Worm (Caenorhabditis elegans) whole organism, late embryonic: ENCODE data around the gene F11C7.7.

ENCODE experiments used
- C38D4.7 ChIP-seq: fragments of 200-800 bp; sonication (Bioruptor generic); optimal IDR thresholded peaks from 2 replicates; lab custom pipeline; 2018; ENCODE audit warnings: mild to moderate bottlenecking, missing genetic modification characterization, moderate library complexity, missing compliant biosample characterization
- F13H6.1 ChIP-seq: sonication (generic microtip); optimal IDR thresholded peaks from 2 replicates; lab custom pipeline; 2016; ENCODE audit warnings: missing genetic modification characterization, missing compliant biosample characterization
- K09A11.1 ChIP-seq: sonication (generic microtip); optimal IDR thresholded peaks from 2 replicates; lab custom pipeline; 2017; ENCODE audit warnings: antibody characterized with exemption, mild to moderate bottlenecking, missing genetic modification characterization, missing compliant biosample characterization; ENCODE audit not compliant: insufficient read depth
- T23F11.4 ChIP-seq: fragments of 200-800 bp; sonication (Bioruptor generic); optimal IDR thresholded peaks from 2 replicates; lab custom pipeline; 2018; ENCODE audit warnings: mild to moderate bottlenecking, missing genetic modification characterization, missing compliant biosample characterization
- Y22D7AL.16 ChIP-seq: sonication (generic microtip); optimal IDR thresholded peaks from 2 replicates; lab custom pipeline; 2016; ENCODE audit warnings: missing genetic modification characterization, missing compliant biosample characterization
- ahr-1 ChIP-seq: sonication (generic microtip); optimal IDR thresholded peaks from 2 replicates; lab custom pipeline; 2016; ENCODE audit warnings: missing genetic modification characterization, missing compliant biosample characterization
- ceh-18 ChIP-seq: sonication (generic microtip); optimal IDR thresholded peaks from 2 replicates; lab custom pipeline; 2016; ENCODE audit warnings: missing genetic modification characterization, missing compliant biosample characterization
- ceh-19 ChIP-seq: fragments of 200-800 bp; sonication (Bioruptor generic); optimal IDR thresholded peaks from 2 replicates; lab custom pipeline; 2018; ENCODE audit warnings: mild to moderate bottlenecking, missing genetic modification characterization, missing compliant biosample characterization
- ceh-31 ChIP-seq: sonication (generic microtip); optimal IDR thresholded peaks from 2 replicates; lab custom pipeline; 2016; ENCODE audit warnings: missing genetic modification characterization, missing compliant biosample characterization
- ceh-34 ChIP-seq: sonication (generic microtip); optimal IDR thresholded peaks from 2 replicates; lab custom pipeline; 2016; ENCODE audit warnings: mild to moderate bottlenecking, missing genetic modification characterization, missing compliant biosample characterization
- ceh-45 ChIP-seq: fragments of 200-800 bp; sonication (Bioruptor generic); IDR thresholded peaks from 2 replicates; pipeline ENCODE4 v1.3.6; 2022; ENCODE audit warnings: missing genetic modification reagents, missing genetic modification characterization, missing compliant biosample characterization
- ceh-6 ChIP-seq: fragments of 200-800 bp; sonication (Bioruptor generic); optimal IDR thresholded peaks from 2 replicates; lab custom pipeline; 2018; ENCODE audit warnings: mild to moderate bottlenecking, missing genetic modification characterization, missing compliant biosample characterization
- che-1 ChIP-seq: sonication (generic microtip); optimal IDR thresholded peaks from 2 replicates; lab custom pipeline; 2016; ENCODE audit warnings: mild to moderate bottlenecking, missing genetic modification characterization, missing compliant biosample characterization
- dmd-4 ChIP-seq: sonication (generic microtip); optimal IDR thresholded peaks from 2 replicates; lab custom pipeline; 2016; ENCODE audit warnings: borderline replicate concordance, missing genetic modification characterization, missing compliant biosample characterization
- dve-1 ChIP-seq: sonication (generic microtip); optimal IDR thresholded peaks from 2 replicates; lab custom pipeline; 2017; ENCODE audit warnings: antibody characterized with exemption, mild to moderate bottlenecking, missing genetic modification characterization, missing compliant biosample characterization
- elt-4 ChIP-seq: sonication (generic microtip); optimal IDR thresholded peaks from 2 replicates; lab custom pipeline; 2016; ENCODE audit warnings: missing genetic modification characterization, missing compliant biosample characterization
- ets-4 ChIP-seq: sonication (generic microtip); optimal IDR thresholded peaks from 2 replicates; lab custom pipeline; 2016; ENCODE audit warnings: missing genetic modification characterization, missing compliant biosample characterization
- eyg-1 ChIP-seq: sonication (generic microtip); optimal IDR thresholded peaks from 2 replicates; lab custom pipeline; 2016; ENCODE audit warnings: missing genotype, missing genetic modification characterization, missing compliant biosample characterization
- fax-1 ChIP-seq: sonication (generic microtip); optimal IDR thresholded peaks from 2 replicates; lab custom pipeline; 2016; ENCODE audit warnings: missing genotype, missing genetic modification characterization, missing compliant biosample characterization
- fkh-10 ChIP-seq: fragments of 150-350 bp; optimal IDR thresholded peaks from 2 replicates; lab custom pipeline; 2014; ENCODE audit warnings: missing biosample characterization, missing genetic modification reagents, missing genetic modification characterization
- fkh-6 ChIP-seq: sonication (generic microtip); optimal IDR thresholded peaks from 2 replicates; lab custom pipeline; 2016; ENCODE audit warnings: missing genetic modification characterization, missing compliant biosample characterization
- gmeb-2 ChIP-seq: sonication (generic microtip); optimal IDR thresholded peaks from 2 replicates; lab custom pipeline; 2016; ENCODE audit warnings: missing genetic modification characterization, inconsistent platforms, missing compliant biosample characterization
- hlh-15 ChIP-seq: sonication (generic microtip); optimal IDR thresholded peaks from 2 replicates; lab custom pipeline; 2016; ENCODE audit warnings: missing genetic modification characterization, missing compliant biosample characterization
- hlh-6 ChIP-seq: sonication (generic microtip); optimal IDR thresholded peaks from 2 replicates; lab custom pipeline; 2016; ENCODE audit warnings: missing genotype, missing genetic modification characterization, missing compliant biosample characterization
- hlh-8 ChIP-seq: sonication (generic microtip); optimal IDR thresholded peaks from 2 replicates; lab custom pipeline; 2016; ENCODE audit warnings: missing genotype, missing genetic modification characterization, missing compliant biosample characterization
- mec-3 ChIP-seq: sonication (generic microtip); optimal IDR thresholded peaks from 2 replicates; lab custom pipeline; 2016; ENCODE audit warnings: borderline replicate concordance, missing genetic modification characterization, missing compliant biosample characterization
- npax-4 ChIP-seq: sonication (generic microtip); optimal IDR thresholded peaks from 2 replicates; lab custom pipeline; 2016; ENCODE audit warnings: missing genetic modification characterization, missing compliant biosample characterization
- odd-2 ChIP-seq: sonication (generic microtip); optimal IDR thresholded peaks from 2 replicates; lab custom pipeline; 2017; ENCODE audit warnings: antibody characterized with exemption, mild to moderate bottlenecking, missing genetic modification characterization, missing compliant biosample characterization
- pax-1 ChIP-seq: fragments of 150-350 bp; optimal IDR thresholded peaks from 2 replicates; lab custom pipeline; 2014; ENCODE audit warnings: missing biosample characterization, missing genetic modification characterization
- pqm-1 ChIP-seq: sonication (generic microtip); optimal IDR thresholded peaks from 2 replicates; lab custom pipeline; 2016; ENCODE audit warnings: missing genetic modification characterization, missing compliant biosample characterization
- ref-2 ChIP-seq: sonication (generic microtip); optimal IDR thresholded peaks from 2 replicates; lab custom pipeline; 2016; ENCODE audit warnings: missing genetic modification characterization, missing compliant biosample characterization
- rnt-1 ChIP-seq: sonication (generic microtip); optimal IDR thresholded peaks from 2 replicates; lab custom pipeline; 2016; ENCODE audit warnings: missing genetic modification characterization, missing compliant biosample characterization
- sox-4 ChIP-seq: sonication (generic microtip); optimal IDR thresholded peaks from 2 replicates; lab custom pipeline; 2017; ENCODE audit warnings: mild to moderate bottlenecking, missing genetic modification characterization, inconsistent platforms, missing compliant biosample characterization
- syd-9 ChIP-seq: sonication (generic microtip); optimal IDR thresholded peaks from 2 replicates; lab custom pipeline; 2016; ENCODE audit warnings: mild to moderate bottlenecking, missing genetic modification characterization, moderate library complexity, missing compliant biosample characterization
- tbx-2 ChIP-seq: sonication (generic microtip); optimal IDR thresholded peaks from 2 replicates; lab custom pipeline; 2016; ENCODE audit warnings: missing genetic modification characterization, missing compliant biosample characterization
- tbx-7 ChIP-seq: sonication (generic microtip); optimal IDR thresholded peaks from 2 replicates; lab custom pipeline; 2016; ENCODE audit warnings: missing genotype, missing genetic modification characterization, missing compliant biosample characterization
- ttx-3 ChIP-seq: sonication (generic microtip); optimal IDR thresholded peaks from 2 replicates; lab custom pipeline; 2016; ENCODE audit warnings: missing genetic modification reagents, missing genetic modification characterization, missing compliant biosample characterization
- unc-42 ChIP-seq: sonication (generic microtip); optimal IDR thresholded peaks from 2 replicates; lab custom pipeline; 2016; ENCODE audit warnings: missing genotype, missing genetic modification characterization, missing compliant biosample characterization
- unc-55 ChIP-seq: sonication (generic microtip); optimal IDR thresholded peaks from 2 replicates; lab custom pipeline; 2017; ENCODE audit warnings: missing biosample characterization, missing genetic modification reagents, missing genetic modification characterization
- unc-86 ChIP-seq: sonication (generic microtip); optimal IDR thresholded peaks from 2 replicates; lab custom pipeline; 2016; ENCODE audit warnings: missing genetic modification characterization, missing compliant biosample characterization
- ztf-16 ChIP-seq: sonication (generic microtip); optimal IDR thresholded peaks from 2 replicates; lab custom pipeline; 2017; ENCODE audit warnings: missing genetic modification characterization, missing compliant biosample characterization

Gene F11C7.7

ce11 chrX:17422593-17422992 lies 24.2 kb downstream of the F11C7.7 start:
- TF ChIP-seq odd-2 (tag; lab: Kevin White, UChicago) (no peak), T23F11.4 (no peak), rnt-1 (tag; lab: Kevin White, UChicago) (no peak), K09A11.1 (no peak), ceh-6 (GFP tag; lab: Kevin White, UChicago) (no peak), pqm-1 (tag; lab: Kevin White, UChicago) (no peak), ttx-3 (no peak), fkh-10 (no peak), sox-4 (no peak), ceh-31 (tag; lab: Kevin White, UChicago) (no peak), syd-9 (tag; lab: Kevin White, UChicago) (no peak), elt-4 (no peak), eyg-1 (tag; lab: Kevin White, UChicago) (no peak), ref-2 (tag; lab: Kevin White, UChicago) (no peak)

- TF ChIP-seq npax-4 (tag; lab: Kevin White, UChicago) (no peak), fkh-6 (no peak), ceh-34 (no peak), Y22D7AL.16 (tag; lab: Kevin White, UChicago) (no peak), ceh-45 (GFP tag; lab: Robert Waterston, UW) (no peak), ceh-19 (GFP tag; lab: Kevin White, UChicago) (no peak)
These were observed 25.7 kb downstream of the F11C7.7 start for ce11 chrX:17423894-17424594.

- TF ChIP-seq C38D4.7 (GFP tag; lab: Kevin White, UChicago): no peak
- no peak for TF ChIP-seq dve-1 (tag; lab: Kevin White, UChicago)
- no peak for TF ChIP-seq ref-2 (tag; lab: Kevin White, UChicago)
- TF ChIP-seq hlh-6 (tag; lab: Kevin White, UChicago): no peak
- TF ChIP-seq gmeb-2 (tag; lab: Kevin White, UChicago): no peak
- TF ChIP-seq che-1: no peak
- no peak for TF ChIP-seq T23F11.4
These were observed 26.2 kb downstream of the F11C7.7 start for ce11 chrX:17424595-17424913.

ce11 chrX:17426712-17427111 lies 28.3 kb downstream of the F11C7.7 start:
- TF ChIP-seq pqm-1 (tag; lab: Kevin White, UChicago): no peak
- no peak for TF ChIP-seq unc-55 (GFP tag; lab: Kevin White, UChicago)
- TF ChIP-seq hlh-8: no peak
- no peak for TF ChIP-seq unc-86 (tag; lab: Kevin White, UChicago)
- no peak for TF ChIP-seq hlh-15 (tag; lab: Kevin White, UChicago)
- no peak for TF ChIP-seq fkh-10
- no peak for TF ChIP-seq K09A11.1
- no peak for TF ChIP-seq ahr-1 (tag; lab: Kevin White, UChicago)
- TF ChIP-seq ref-2 (tag; lab: Kevin White, UChicago): no peak
- no peak for TF ChIP-seq ets-4 (tag; lab: Kevin White, UChicago)
- TF ChIP-seq F13H6.1 (tag; lab: Kevin White, UChicago): no peak
- TF ChIP-seq pax-1: no peak

ce11 chrX:17427778-17428177 lies 29.4 kb downstream of the F11C7.7 start:
- TF ChIP-seq dmd-4 (no peak), pax-1 (no peak), tbx-2 (tag; lab: Kevin White, UChicago) (no peak), gmeb-2 (tag; lab: Kevin White, UChicago) (no peak), unc-42 (no peak), mec-3 (no peak), Y22D7AL.16 (tag; lab: Kevin White, UChicago) (no peak), sox-4 (no peak), hlh-6 (tag; lab: Kevin White, UChicago) (no peak), fax-1 (tag; lab: Kevin White, UChicago) (no peak), ztf-16 (tag; lab: Kevin White, UChicago) (no peak), ceh-18 (tag; lab: Kevin White, UChicago) (no peak), tbx-7 (no peak)
